Worm (Caenorhabditis elegans) whole organism, L2 larva: ENCODE results near the gene idpp-5.

Experiments used
- lin-11 ChIP-seq: fragments of 150-350 bp; sonication (generic microtip); optimal IDR thresholded peaks from 2 replicates; lab custom pipeline; 2014; ENCODE audit warnings: missing biosample characterization, missing genetic modification characterization, inconsistent platforms, mixed read lengths
- nhr-11 ChIP-seq: fragments of 150-350 bp; optimal IDR thresholded peaks from 2 replicates; lab custom pipeline; 2014; ENCODE audit warnings: missing biosample characterization, missing genetic modification characterization
- nhr-25 ChIP-seq: fragments of 150-350 bp; sonication (generic microtip); optimal IDR thresholded peaks from 3 replicates; lab custom pipeline; 2014; ENCODE audit warnings: missing biosample characterization, missing genetic modification characterization
- unc-39 ChIP-seq: fragments of 150-350 bp; optimal IDR thresholded peaks from 2 replicates; lab custom pipeline; 2014; ENCODE audit warnings: missing biosample characterization, missing genetic modification characterization
- ztf-4 ChIP-seq: fragments of 150-350 bp; optimal IDR thresholded peaks from 2 replicates; lab custom pipeline; 2014; ENCODE audit warnings: missing biosample characterization, missing genetic modification characterization

ce11 chrX:3759345-3759744 is 33.3 kb downstream of the idpp-5 start, which contains the start of gene T14G12.6:
- TF ChIP-seq ztf-4 (no peak), nhr-11 (tag; lab: Kevin White, UChicago) (no peak), lin-11 (tag; lab: Kevin White, UChicago) (no peak), unc-39 (tag; lab: Kevin White, UChicago) (no peak), nhr-25 (tag; lab: Kevin White, UChicago) (no peak)
